Worm (Caenorhabditis elegans): ENCODE measurements around the gene sre-26.

The sre-26 gene

DNA sequence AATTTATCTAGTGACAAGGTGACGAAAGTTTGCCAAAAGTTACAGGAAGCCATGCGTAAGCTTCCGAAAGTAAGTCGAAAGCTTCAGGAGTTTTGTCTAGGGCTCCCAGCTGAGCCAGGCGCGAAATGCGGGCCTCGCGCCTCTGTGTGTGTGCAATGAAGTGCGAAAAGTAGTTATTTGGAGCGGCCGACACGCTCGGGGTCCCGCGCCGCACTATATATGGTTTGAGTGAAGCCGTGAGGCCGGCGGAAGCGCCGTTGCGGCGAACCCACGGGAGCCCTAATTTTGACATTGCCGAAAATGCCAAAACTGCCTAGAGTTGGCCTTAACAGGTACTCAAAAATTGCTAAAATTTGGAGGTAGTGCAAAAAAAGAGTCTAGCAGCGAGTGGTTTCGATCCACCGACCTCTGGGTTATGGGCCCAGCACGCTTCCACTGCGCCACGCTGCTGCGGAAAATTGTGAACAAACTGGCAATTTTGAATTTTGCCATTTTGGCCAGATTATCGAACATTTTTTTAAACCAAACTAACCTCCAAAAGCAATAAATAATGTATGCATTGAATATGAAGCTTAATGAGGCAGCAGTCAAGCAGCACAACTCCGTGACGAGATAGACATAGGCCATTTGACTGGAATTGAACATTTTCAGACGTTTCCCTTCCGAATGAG is 15.0 kb upstream of the sre-26 start:
- no peak for TF ChIP-seq unc-62 (GFP tag; optimal IDR thresholded peaks at IDR 0.05)

DNA sequence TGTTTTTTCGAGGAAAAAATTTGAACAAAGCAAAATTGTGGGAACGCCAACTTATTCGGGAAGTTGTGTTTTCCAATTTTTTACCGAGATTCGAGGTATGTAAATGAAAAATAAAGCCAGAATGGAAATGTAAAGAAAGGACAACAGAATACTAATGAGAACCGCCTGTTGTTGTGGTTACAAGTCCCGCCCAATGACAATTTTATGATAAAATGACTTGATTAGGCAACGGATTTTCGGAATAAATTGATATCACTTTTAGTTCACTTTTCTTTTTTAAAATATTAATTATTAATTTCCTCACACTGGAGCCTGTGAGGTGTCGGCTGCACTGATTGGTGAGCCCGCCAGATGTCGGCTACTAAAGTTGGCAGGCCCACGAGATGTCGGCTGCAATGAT is 12.0 kb upstream of the sre-26 start, which contains the start of gene dct-12:
TSS of gene dct-12 (minus strand) at position 101 of the 400 bp plus-strand sequence.
- no peak for TF ChIP-seq unc-62 (GFP tag; optimal IDR thresholded peaks at IDR 0.05)

DNA sequence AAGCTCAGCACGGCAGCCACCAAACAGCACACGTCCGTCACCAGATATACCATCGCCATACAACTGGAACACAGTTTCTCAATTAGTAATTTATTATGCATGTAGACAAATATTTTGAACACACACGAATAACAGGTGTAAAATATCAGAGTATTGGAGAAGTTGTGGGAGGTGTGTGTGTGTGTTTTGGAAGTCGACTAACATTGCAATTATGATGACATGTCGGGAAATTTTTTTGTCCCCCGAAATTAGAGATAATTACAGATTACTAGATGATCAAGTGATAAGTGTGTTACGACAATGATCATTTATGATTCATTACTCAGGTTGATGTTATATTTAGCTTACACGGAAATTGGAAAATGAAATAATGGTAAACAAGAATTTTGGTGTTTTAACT is 9.4 kb upstream of the sre-26 start, which contains the start of gene Y57A10C.8:
TSS of gene Y57A10C.8 (minus strand) at position 101 of the 400 bp plus-strand sequence.
- TF ChIP-seq unc-62 (GFP tag; optimal IDR thresholded peaks at IDR 0.05), result no peak

DNA sequence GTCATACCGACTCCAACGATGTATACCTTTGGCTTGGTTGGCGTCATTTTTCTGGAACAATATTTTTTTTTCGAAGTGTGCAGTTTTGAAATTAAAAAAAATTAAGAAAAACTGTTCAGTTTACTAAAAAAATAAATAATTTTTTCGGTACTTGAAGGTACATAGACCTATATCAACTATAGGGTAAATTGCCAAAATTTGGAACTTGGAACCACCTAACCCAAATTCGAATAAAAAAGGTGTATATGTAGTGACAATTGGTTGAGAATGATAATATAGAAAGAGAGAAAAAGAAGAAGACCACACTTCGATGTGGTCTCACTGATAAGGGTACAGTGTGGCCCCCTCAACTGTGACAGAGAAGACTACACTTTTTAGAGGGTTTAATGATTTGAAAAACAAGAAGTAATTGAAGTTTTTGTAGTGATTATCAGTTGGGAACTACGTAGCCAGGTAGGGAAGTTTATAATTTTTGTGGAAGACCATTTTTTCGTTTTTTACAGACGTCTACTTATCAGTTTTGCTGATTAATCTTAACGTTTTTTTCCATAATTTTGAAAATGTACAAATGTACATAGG is 5.3 kb upstream of the sre-26 start, which contains the start of gene daf-22:
TSS of gene daf-22 (minus strand) at position 51 of the 579 bp plus-strand sequence.
- no peak for TF ChIP-seq unc-62 (GFP tag; optimal IDR thresholded peaks at IDR 0.05)

DNA sequence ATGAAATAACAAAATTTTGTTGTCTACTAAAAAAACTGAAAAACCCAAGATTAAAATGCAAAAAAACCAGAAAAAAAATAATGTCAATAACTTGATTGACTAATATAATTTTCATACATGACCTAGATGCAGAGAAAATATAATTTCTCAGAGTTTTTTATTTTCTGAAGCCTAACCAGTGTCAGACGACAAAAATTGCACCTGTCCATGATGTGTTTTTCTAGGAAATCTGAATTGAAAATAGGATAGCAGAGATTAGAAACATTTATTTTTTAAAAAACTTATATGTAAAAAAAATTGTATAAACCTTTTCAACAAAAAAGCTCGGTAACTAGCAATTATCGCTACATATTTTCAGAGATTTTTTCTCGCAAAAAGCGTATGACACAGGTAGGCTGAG is 2.4 kb downstream of the sre-26 start:
- TF ChIP-seq unc-62 (GFP tag; optimal IDR thresholded peaks at IDR 0.05), result no peak

DNA sequence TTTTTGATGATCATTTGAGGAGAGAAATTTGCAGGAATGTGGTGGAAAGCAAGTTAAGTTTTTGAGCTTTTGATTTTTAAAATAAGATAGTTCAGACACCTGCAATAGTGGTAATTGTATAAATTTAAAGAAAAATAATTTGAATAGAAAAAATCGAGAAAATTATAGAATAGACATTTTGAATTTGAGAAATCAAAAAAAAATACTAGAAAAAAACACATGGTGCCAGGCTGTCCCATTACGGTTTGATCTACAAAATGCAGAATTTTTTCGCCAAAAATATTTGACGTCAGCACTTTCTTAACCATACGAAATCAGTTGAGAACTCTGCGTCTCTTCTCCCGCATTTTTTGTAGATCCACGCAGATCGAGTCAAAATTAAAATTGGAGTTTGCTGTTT is 2.9 kb downstream of the sre-26 start, which contains the start of gene sre-27:
TSS of gene sre-27 (minus strand) at position 101 of the 400 bp plus-strand sequence.
- no peak for TF ChIP-seq unc-62 (GFP tag; optimal IDR thresholded peaks at IDR 0.05)

DNA sequence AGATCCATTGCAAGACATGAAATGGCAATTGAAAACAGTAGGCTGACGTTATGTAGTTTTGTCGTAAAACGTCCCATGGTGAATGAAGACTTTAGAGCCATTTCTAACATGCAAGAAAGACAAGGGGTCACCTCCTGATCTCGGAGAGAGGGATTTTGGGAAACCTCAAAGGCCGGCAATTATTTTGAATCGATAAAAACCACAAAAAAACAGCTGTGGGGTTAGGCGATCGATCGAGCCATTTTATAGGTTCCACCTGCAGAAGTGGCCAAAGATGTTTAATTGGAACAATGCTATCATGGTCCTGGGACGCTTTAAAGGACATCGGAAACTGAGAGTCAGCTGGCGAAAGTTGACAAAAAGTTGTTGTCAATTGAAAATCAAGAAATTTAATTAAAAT is 5.6 kb downstream of the sre-26 start, which contains the start of gene Y57A10C.11:
TSS of gene Y57A10C.11 (minus strand) at position 101 of the 400 bp plus-strand sequence.
- TF ChIP-seq unc-62 (GFP tag; optimal IDR thresholded peaks at IDR 0.05), result no peak

DNA sequence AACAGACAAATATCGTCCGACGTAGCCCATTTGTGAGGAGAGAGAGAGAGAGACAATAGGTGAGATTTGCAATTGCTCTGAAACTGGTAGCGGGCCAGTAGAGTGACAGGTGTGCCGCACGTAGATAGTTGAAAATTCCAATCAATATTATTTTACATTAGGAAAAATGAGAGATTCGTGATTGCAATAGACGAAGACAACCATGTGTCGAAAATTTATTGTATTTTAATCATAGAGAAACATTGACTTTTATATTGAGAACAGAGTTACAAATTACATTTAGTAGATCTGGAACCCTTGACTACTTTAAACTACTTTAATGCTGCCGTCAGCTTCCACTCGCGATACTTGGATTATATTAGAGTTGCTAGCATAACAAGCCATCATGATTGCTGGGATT is 8.0 kb downstream of the sre-26 start, which contains the start of gene Y57A10C.1:
TSS of gene Y57A10C.1 (minus strand) at position 101 of the 400 bp plus-strand sequence.
- no peak for TF ChIP-seq unc-62 (GFP tag; optimal IDR thresholded peaks at IDR 0.05)

DNA sequence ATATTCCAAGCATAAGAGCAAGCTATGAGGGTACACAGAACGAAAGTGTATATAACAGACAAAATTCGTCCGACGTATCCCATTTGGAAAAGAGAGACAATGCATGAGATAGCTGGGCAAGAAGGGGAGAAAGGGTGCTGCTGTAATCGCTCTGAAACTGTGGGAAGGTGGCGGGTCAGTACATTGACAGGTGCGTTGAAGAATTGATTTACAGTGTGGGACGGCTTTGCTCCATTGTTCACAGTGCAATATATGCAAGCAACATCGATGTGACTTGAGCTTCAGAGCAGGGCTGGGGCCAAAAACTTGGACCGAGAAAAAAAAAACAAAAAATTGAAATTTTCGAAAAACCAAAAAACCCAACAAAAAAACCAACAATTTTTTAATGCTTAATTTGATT is 10.3 kb downstream of the sre-26 start, which contains the start of gene F57G9.3:
TSS of gene F57G9.3 (minus strand) at position 101 of the 400 bp plus-strand sequence.
- no peak for TF ChIP-seq unc-62 (GFP tag; optimal IDR thresholded peaks at IDR 0.05)

DNA sequence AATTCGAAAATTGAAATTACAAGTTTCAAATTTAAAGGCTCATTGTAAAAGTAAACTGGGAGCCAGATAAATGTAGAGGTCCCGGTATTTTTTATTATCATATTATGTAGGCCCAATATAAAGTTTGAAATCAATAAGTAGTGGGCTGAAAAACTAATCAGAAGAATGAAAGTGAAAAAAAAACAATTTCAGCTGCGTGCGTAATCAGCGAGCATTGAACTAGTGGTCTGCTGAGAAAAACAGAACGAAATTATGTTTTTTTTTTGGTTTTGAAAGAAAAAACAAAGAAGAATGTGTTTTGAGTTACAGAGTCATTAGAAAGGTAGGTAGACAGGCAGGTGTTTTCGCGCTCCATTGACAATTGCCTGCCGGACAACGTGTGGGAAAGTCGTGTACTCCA is 11.7 kb downstream of the sre-26 start, which contains the start of gene sre-31:
TSS of gene sre-31 (minus strand) at position 101 of the 400 bp plus-strand sequence.
- TF ChIP-seq unc-62 (GFP tag; optimal IDR thresholded peaks at IDR 0.05), result no peak

DNA sequence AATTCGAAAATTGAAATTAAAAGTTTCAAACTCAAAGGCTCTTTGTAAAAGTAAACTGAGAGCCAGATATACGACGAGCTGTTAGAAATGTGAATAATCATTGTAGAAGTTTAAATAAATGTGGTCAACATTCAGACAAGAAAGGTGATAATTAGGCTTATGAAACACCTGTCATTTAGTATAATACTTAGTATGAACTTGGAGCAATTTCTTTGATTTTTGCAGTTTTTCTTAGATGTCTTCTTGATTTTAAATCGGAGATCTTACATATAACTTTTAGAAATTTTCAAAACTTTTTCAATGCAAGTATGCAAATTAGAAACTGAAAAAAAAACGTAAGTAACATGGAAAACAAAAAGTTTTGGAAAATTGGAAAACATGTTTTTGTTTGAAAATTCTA is 14.0 kb downstream of the sre-26 start, which contains the start of gene sre-30:
TSS of gene sre-30 (minus strand) at position 101 of the 400 bp plus-strand sequence.
- TF ChIP-seq unc-62 (GFP tag; optimal IDR thresholded peaks at IDR 0.05), result no peak

DNA sequence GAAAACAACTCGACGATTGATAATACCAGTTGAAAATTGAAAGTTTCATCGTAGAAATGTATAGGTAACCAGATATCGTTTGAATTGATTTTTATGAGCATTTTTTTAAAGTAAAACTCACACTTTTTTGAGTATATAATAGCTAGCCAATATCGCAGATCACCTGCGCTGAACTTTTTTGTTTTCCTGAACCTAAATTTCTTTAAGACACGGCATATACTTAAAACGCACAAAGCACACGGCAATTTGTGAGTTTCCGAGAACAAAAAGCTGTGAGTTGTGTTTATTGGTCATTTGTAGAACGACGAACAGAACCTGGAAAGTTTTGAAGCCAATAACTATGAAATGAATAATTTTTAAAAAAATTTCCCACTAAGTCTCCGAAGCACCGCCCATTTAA is 18.6 kb downstream of the sre-26 start, which contains the start of gene sre-29:
TSS of gene sre-29 (minus strand) at position 101 of the 400 bp plus-strand sequence.
- no peak for TF ChIP-seq unc-62 (GFP tag; optimal IDR thresholded peaks at IDR 0.05)

DNA sequence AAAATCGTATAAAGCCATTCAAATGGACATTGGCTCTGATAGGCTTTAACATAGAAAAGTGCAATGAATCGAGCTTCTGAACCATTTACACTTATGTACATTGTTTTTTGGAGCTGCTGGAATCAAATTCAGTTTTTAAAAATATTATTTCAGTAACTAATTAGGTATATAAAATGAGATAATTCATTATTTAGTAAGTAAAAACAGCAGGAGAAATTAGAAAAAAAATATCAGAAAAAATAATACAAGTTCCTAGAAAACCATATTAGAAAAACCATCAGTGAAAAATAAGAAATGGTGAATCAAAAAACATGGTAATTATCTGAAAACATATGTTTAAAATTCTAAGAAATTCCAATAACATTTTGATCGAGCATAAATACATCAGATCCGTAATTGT is 22.7 kb downstream of the sre-26 start, which contains the start of gene F57G9.7:
TSS of gene F57G9.7 (minus strand) at position 101 of the 400 bp plus-strand sequence.
- no peak for TF ChIP-seq unc-62 (GFP tag; optimal IDR thresholded peaks at IDR 0.05)

DNA sequence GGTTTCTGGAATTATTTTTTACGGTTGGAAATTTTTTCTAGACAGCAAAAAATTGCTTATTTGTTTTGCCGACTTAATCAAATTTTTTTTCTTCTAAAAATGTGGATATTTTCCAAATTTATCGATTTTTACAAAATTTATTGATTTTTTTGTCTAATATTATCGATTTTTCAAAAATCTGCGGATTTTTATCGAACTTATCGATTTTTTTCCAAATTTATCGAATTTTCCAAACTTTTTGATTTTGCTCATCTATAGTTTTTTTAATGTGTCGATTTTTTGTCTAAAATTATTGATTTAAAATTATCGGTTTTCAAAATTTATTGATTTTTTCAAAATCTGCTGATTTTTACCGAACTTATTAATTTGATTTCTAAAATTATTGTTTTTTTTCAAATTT is 26.2 kb downstream of the sre-26 start:
- TF ChIP-seq unc-62 (GFP tag; optimal IDR thresholded peaks at IDR 0.05), result no peak

DNA sequence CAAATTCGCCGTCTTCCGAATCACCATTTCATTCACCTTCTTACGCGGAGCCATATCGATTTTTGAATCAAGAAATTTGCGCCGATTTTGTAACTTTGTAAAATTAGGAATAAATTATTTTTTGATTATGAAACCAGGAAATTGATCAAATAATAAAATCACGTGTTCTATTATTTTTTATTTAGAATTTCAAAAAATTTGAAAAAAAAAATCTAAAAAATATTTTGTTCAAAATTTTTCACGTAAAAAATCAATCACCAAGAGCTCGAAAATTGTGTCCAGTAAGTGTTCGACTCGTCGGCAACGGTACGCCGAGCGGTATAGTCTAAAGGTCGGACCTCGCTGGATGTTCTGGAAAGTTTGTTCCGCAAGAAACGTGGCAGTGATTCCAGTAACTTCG is 26.7 kb downstream of the sre-26 start, which contains the start of gene Y57A10B.7:
TSS of gene Y57A10B.7 (minus strand) at position 101 of the 400 bp plus-strand sequence.
- TF ChIP-seq unc-62 (GFP tag; optimal IDR thresholded peaks at IDR 0.05), result no peak

DNA sequence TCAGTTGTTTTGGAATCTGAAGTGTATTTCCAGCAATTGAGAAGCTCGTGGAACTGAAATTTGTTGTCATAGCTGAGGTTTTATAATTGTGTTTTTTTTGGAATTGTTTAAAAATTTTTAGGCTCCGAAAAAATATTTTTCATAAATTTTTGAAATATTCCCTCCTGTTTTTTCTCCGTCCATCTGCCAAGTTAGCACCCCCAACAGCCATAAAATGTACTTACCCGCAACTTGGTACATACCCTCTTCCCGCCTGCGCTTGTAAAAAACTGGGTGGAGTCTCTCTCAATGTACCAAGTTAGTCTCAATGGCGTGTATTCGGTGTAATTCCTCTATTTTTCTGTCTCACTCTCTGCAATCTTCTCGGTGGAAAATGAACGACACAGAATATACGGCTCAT is 30.6 kb downstream of the sre-26 start, which contains the start of gene Y57A10B.6:
TSS of gene Y57A10B.6 (plus strand) at position 301 of the 400 bp plus-strand sequence.
- TF ChIP-seq unc-62 (GFP tag; optimal IDR thresholded peaks at IDR 0.05), result no peak
